Worm (Caenorhabditis elegans) whole organism, late embryonic: ENCODE data around the gene F40D4.12.

Experiments
- C08G9.2 ChIP-seq: sonication (generic microtip); optimal IDR thresholded peaks from 2 replicates; lab custom pipeline; 2016; ENCODE audit warnings: mild to moderate bottlenecking, missing genetic modification characterization, moderate library complexity, missing compliant biosample characterization
- C38D4.7 ChIP-seq: fragments of 200-800 bp; sonication (Bioruptor generic); optimal IDR thresholded peaks from 2 replicates; lab custom pipeline; 2018; ENCODE audit warnings: mild to moderate bottlenecking, missing genetic modification characterization, moderate library complexity, missing compliant biosample characterization
- ahr-1 ChIP-seq: sonication (generic microtip); optimal IDR thresholded peaks from 2 replicates; lab custom pipeline; 2016; ENCODE audit warnings: missing genetic modification characterization, missing compliant biosample characterization
- ceh-18 ChIP-seq: sonication (generic microtip); optimal IDR thresholded peaks from 2 replicates; lab custom pipeline; 2016; ENCODE audit warnings: missing genetic modification characterization, missing compliant biosample characterization
- ceh-19 ChIP-seq: fragments of 200-800 bp; sonication (Bioruptor generic); optimal IDR thresholded peaks from 2 replicates; lab custom pipeline; 2018; ENCODE audit warnings: mild to moderate bottlenecking, missing genetic modification characterization, missing compliant biosample characterization
- ceh-2 ChIP-seq: sonication (generic microtip); optimal IDR thresholded peaks from 2 replicates; lab custom pipeline; 2016; ENCODE audit warnings: missing genotype, missing genetic modification characterization, missing compliant biosample characterization
- ceh-22 ChIP-seq: sonication (generic microtip); optimal IDR thresholded peaks from 2 replicates; lab custom pipeline; 2017; ENCODE audit warnings: missing biosample characterization, missing genetic modification characterization
- ceh-34 ChIP-seq: sonication (generic microtip); optimal IDR thresholded peaks from 2 replicates; lab custom pipeline; 2016; ENCODE audit warnings: mild to moderate bottlenecking, missing genetic modification characterization, missing compliant biosample characterization
- ceh-48 ChIP-seq: sonication (generic microtip); optimal IDR thresholded peaks from 2 replicates; lab custom pipeline; 2016; ENCODE audit warnings: missing genetic modification characterization, inconsistent platforms, missing compliant biosample characterization
- ceh-9 ChIP-seq: sonication (generic microtip); optimal IDR thresholded peaks from 2 replicates; lab custom pipeline; 2016; ENCODE audit warnings: mild to moderate bottlenecking, missing genetic modification characterization, inconsistent platforms, missing compliant biosample characterization
- che-1 ChIP-seq: sonication (generic microtip); optimal IDR thresholded peaks from 2 replicates; lab custom pipeline; 2016; ENCODE audit warnings: mild to moderate bottlenecking, missing genetic modification characterization, missing compliant biosample characterization
- dmd-4 ChIP-seq: sonication (generic microtip); optimal IDR thresholded peaks from 2 replicates; lab custom pipeline; 2016; ENCODE audit warnings: borderline replicate concordance, missing genetic modification characterization, missing compliant biosample characterization
- dve-1 ChIP-seq: sonication (generic microtip); optimal IDR thresholded peaks from 2 replicates; lab custom pipeline; 2017; ENCODE audit warnings: antibody characterized with exemption, mild to moderate bottlenecking, missing genetic modification characterization, missing compliant biosample characterization
- elt-2 ChIP-seq: sonication (generic microtip); optimal IDR thresholded peaks from 2 replicates; lab custom pipeline; 2016; ENCODE audit warnings: missing genetic modification reagents, missing genetic modification characterization, missing compliant biosample characterization
- fax-1 ChIP-seq: sonication (generic microtip); optimal IDR thresholded peaks from 2 replicates; lab custom pipeline; 2016; ENCODE audit warnings: missing genotype, missing genetic modification characterization, missing compliant biosample characterization
- hlh-13 ChIP-seq: fragments of 200-800 bp; sonication (Bioruptor generic); optimal IDR thresholded peaks from 2 replicates; lab custom pipeline; 2018; ENCODE audit warnings: mild to moderate bottlenecking, missing genetic modification characterization, missing compliant biosample characterization
- hlh-15 ChIP-seq: sonication (generic microtip); optimal IDR thresholded peaks from 2 replicates; lab custom pipeline; 2016; ENCODE audit warnings: missing genetic modification characterization, missing compliant biosample characterization
- hlh-30 ChIP-seq: sonication (generic microtip); optimal IDR thresholded peaks from 2 replicates; lab custom pipeline; 2017; ENCODE audit warnings: antibody characterized with exemption, missing genetic modification characterization, missing compliant biosample characterization; ENCODE audit not compliant: insufficient read depth
- hlh-8 ChIP-seq: sonication (generic microtip); optimal IDR thresholded peaks from 2 replicates; lab custom pipeline; 2016; ENCODE audit warnings: missing genotype, missing genetic modification characterization, missing compliant biosample characterization
- madf-2 ChIP-seq: sonication (generic microtip); optimal IDR thresholded peaks from 2 replicates; lab custom pipeline; 2017; ENCODE audit warnings: missing genetic modification characterization, missing compliant biosample characterization
- mec-3 ChIP-seq: sonication (generic microtip); optimal IDR thresholded peaks from 2 replicates; lab custom pipeline; 2016; ENCODE audit warnings: borderline replicate concordance, missing genetic modification characterization, missing compliant biosample characterization
- odd-2 ChIP-seq: sonication (generic microtip); optimal IDR thresholded peaks from 2 replicates; lab custom pipeline; 2017; ENCODE audit warnings: antibody characterized with exemption, mild to moderate bottlenecking, missing genetic modification characterization, missing compliant biosample characterization
- pag-3 ChIP-seq: sonication (generic microtip); optimal IDR thresholded peaks from 2 replicates; lab custom pipeline; 2016; ENCODE audit warnings: missing compliant biosample characterization, missing genetic modification characterization, borderline replicate concordance
- pat-9 ChIP-seq: fragments of 200-800 bp; sonication (Bioruptor generic); optimal IDR thresholded peaks from 2 replicates; lab custom pipeline; 2018; ENCODE audit warnings: mild to moderate bottlenecking, missing genetic modification characterization, moderate library complexity, missing compliant biosample characterization
- pax-1 ChIP-seq: fragments of 150-350 bp; optimal IDR thresholded peaks from 2 replicates; lab custom pipeline; 2014; ENCODE audit warnings: missing biosample characterization, missing genetic modification characterization
- pha-2 ChIP-seq: sonication (generic microtip); optimal IDR thresholded peaks from 2 replicates; lab custom pipeline; 2017; ENCODE audit warnings: mild to moderate bottlenecking, missing genetic modification characterization, missing compliant biosample characterization
- pha-4 ChIP-seq: fragments of 150-350 bp; optimal IDR thresholded peaks from 2 replicates; lab custom pipeline; 2018; ENCODE audit warnings: missing biosample characterization, missing genetic modification reagents, missing genetic modification characterization
- pqm-1 ChIP-seq: sonication (generic microtip); optimal IDR thresholded peaks from 2 replicates; lab custom pipeline; 2016; ENCODE audit warnings: missing genetic modification characterization, missing compliant biosample characterization
- rnt-1 ChIP-seq: sonication (generic microtip); optimal IDR thresholded peaks from 2 replicates; lab custom pipeline; 2016; ENCODE audit warnings: missing genetic modification characterization, missing compliant biosample characterization
- sdc-2 ChIP-seq: sonication (generic microtip); optimal IDR thresholded peaks from 2 replicates; lab custom pipeline; 2016; ENCODE audit warnings: missing genotype, missing genetic modification characterization, missing compliant biosample characterization
- sox-2 ChIP-seq: fragments of 200-800 bp; sonication (Bioruptor generic); IDR thresholded peaks from 2 replicates; pipeline ENCODE4 v1.3.6; 2022; ENCODE audit warnings: missing genetic modification reagents, missing genetic modification characterization, missing compliant biosample characterization
- syd-9 ChIP-seq: sonication (generic microtip); optimal IDR thresholded peaks from 2 replicates; lab custom pipeline; 2016; ENCODE audit warnings: mild to moderate bottlenecking, missing genetic modification characterization, moderate library complexity, missing compliant biosample characterization
- tbx-2 ChIP-seq: sonication (generic microtip); optimal IDR thresholded peaks from 2 replicates; lab custom pipeline; 2016; ENCODE audit warnings: missing genetic modification characterization, missing compliant biosample characterization
- unc-3 ChIP-seq, 2 experiments: fragments of 200-800 bp in 1 of 2; sonication (Bioruptor generic) in 1 of 2; sonication (generic microtip) in 1 of 2; conservative IDR thresholded peaks in 1 of 2; optimal IDR thresholded peaks in 1 of 2; 2 replicates each; pipeline versions ENCODE4 v1.3.6 to Lab custom; 2016 to 2022; ENCODE audit warnings: missing compliant biosample characterization in 2 of 2, missing genetic modification characterization in 2 of 2, missing genetic modification reagents in 1 of 2
- unc-55 ChIP-seq: sonication (generic microtip); optimal IDR thresholded peaks from 2 replicates; lab custom pipeline; 2017; ENCODE audit warnings: missing biosample characterization, missing genetic modification reagents, missing genetic modification characterization
- unc-86 ChIP-seq: sonication (generic microtip); optimal IDR thresholded peaks from 2 replicates; lab custom pipeline; 2016; ENCODE audit warnings: missing genetic modification characterization, missing compliant biosample characterization
- zip-5 ChIP-seq: sonication (generic microtip); optimal IDR thresholded peaks from 2 replicates; lab custom pipeline; 2016; ENCODE audit warnings: missing genetic modification characterization, missing compliant biosample characterization
- ztf-16 ChIP-seq: sonication (generic microtip); optimal IDR thresholded peaks from 2 replicates; lab custom pipeline; 2017; ENCODE audit warnings: missing genetic modification characterization, missing compliant biosample characterization

Gene F40D4.12

ce11 chrV:17167457-17167856, 7.8 kb downstream of the F40D4.12 start, which contains the start of gene srz-66:
Gene srz-66 (minus strand): TSS chrV:17167557.
- TF ChIP-seq tbx-2 (tag; lab: Kevin White, UChicago) (no peak), pha-2 (tag; lab: Kevin White, UChicago) (no peak), ahr-1 (no peak), madf-2 (tag; lab: Kevin White, UChicago) (no peak), elt-2 (tag; lab: Kevin White, UChicago) (no peak), syd-9 (tag; lab: Kevin White, UChicago) (no peak), rnt-1 (tag; lab: Kevin White, UChicago) (no peak), pax-1 (no peak), ceh-48 (no peak), zip-5 (tag; lab: Kevin White, UChicago) (no peak), ceh-2 (tag; lab: Kevin White, UChicago) (no peak), hlh-15 (tag; lab: Kevin White, UChicago) (no peak), fax-1 (no peak), dmd-4 (no peak), sdc-2 (tag; lab: Kevin White, UChicago) (no peak), ceh-9 (tag; lab: Kevin White, UChicago) (no peak), hlh-8 (tag; lab: Kevin White, UChicago) (no peak)

DNA sequence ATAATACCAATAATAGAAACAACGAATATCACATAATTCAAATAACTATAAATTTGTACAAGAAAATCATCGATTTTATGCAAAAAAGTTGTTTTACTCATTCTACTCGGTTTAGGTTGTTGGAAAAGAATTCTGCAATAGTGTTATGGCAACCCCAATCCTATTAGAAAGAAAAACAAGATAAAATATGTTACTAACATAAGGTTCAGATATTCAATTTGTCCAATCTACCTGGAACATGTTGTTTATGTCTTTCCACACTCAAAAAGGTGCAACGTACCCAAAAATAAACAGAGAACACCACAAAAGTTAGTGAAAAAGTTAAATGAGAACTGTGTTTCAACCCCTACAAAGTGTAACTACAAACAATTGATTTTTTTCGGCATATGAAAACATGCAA, 11.1 kb downstream of the F40D4.12 start, which contains the start of gene srw-51:
Gene srw-51 (minus strand): TSS at position 101 of the 400 bp plus-strand sequence.
- no peak for TF ChIP-seq ztf-16 (tag; lab: Kevin White, UChicago)
- TF ChIP-seq pha-2 (tag; lab: Kevin White, UChicago), result no peak
- TF ChIP-seq elt-2 (tag; lab: Kevin White, UChicago), result no peak
- TF ChIP-seq odd-2 (tag; lab: Kevin White, UChicago), result no peak
- TF ChIP-seq unc-55 (GFP tag; lab: Kevin White, UChicago), result no peak
- no peak for TF ChIP-seq ceh-19 (GFP tag; lab: Kevin White, UChicago)
- TF ChIP-seq mec-3 (tag; lab: Kevin White, UChicago), result no peak
- no peak for TF ChIP-seq sox-2 (GFP tag; lab: Robert Waterston, UW)
- no peak for TF ChIP-seq dve-1
- no peak for TF ChIP-seq C08G9.2
- TF ChIP-seq pag-3 (tag; lab: Kevin White, UChicago), result no peak
- no peak for TF ChIP-seq pat-9 (tag; lab: Kevin White, UChicago)

DNA sequence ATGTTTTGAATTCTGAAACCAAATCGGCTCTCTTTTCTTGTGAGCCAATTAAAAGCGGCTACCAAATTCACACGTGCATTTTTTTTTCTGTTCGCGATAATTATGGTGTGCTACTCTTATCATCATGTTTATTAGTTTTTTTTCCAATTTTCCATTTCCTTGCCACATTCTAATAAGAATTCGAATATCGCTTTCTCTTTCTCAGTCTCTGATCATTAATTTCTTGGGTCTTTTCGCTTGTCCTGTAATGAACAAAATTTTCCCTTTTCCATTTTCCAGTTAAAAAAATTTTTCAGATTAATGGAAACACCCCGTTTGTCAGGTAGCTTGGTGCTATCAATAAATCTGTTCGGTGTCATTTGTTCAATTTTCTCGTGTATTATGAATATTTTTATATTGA, 11.9 kb downstream of the F40D4.12 start, which contains the start of gene srbc-26:
Gene srbc-26 (plus strand): TSS at position 301 of the 400 bp plus-strand sequence.
- TF ChIP-seq ceh-34 (tag; lab: Kevin White, UChicago) (no peak), unc-3 (GFP tag; conservative IDR thresholded peaks at IDR 0.05; lab: Robert Waterston, UW) (no peak), unc-3 (tag; optimal IDR thresholded peaks at IDR 0.05; lab: Kevin White, UChicago) (no peak)

DNA sequence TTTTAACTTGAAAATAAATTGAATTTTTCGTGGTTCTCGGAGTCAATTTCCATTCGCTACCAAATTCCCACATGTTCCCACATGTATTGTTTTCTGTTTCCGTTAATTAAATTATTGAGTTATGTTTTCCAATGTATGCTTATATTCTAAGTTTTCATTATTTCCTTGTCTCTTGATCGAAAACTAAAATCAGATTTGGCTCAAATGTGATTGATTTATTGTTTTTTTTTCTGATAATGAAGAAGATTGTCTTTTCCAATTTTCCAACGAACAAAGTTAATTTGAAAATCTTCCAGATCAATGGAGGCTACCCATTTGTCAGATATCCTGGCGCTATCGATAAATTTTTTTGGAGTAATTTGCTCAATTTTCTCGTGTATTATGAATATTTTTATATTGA, 14.1 kb downstream of the F40D4.12 start, which contains the start of gene srbc-25:
Gene srbc-25 (plus strand): TSS at position 301 of the 400 bp plus-strand sequence.
- TF ChIP-seq hlh-30 (tag; lab: Kevin White, UChicago) (no peak), hlh-15 (tag; lab: Kevin White, UChicago) (no peak), pha-4 (tag; lab: Kevin White, UChicago) (no peak), pat-9 (tag; lab: Kevin White, UChicago) (no peak), pax-1 (no peak), unc-86 (tag; lab: Kevin White, UChicago) (no peak), tbx-2 (tag; lab: Kevin White, UChicago) (no peak), hlh-13 (GFP tag; lab: Kevin White, UChicago) (no peak), pqm-1 (tag; lab: Kevin White, UChicago) (no peak), pha-2 (tag; lab: Kevin White, UChicago) (no peak), unc-3 (GFP tag; conservative IDR thresholded peaks at IDR 0.05; lab: Robert Waterston, UW) (no peak), unc-3 (tag; optimal IDR thresholded peaks at IDR 0.05; lab: Kevin White, UChicago) (no peak), sdc-2 (tag; lab: Kevin White, UChicago) (no peak), C38D4.7 (GFP tag; lab: Kevin White, UChicago) (no peak), che-1 (tag; lab: Kevin White, UChicago) (no peak), ceh-22 (no peak), ceh-18 (no peak), hlh-8 (tag; lab: Kevin White, UChicago) (no peak), ceh-9 (tag; lab: Kevin White, UChicago) (no peak)
